Fruit fly (Drosophila melanogaster): ENCODE measurements around the gene cd.

The cd gene

DNA sequence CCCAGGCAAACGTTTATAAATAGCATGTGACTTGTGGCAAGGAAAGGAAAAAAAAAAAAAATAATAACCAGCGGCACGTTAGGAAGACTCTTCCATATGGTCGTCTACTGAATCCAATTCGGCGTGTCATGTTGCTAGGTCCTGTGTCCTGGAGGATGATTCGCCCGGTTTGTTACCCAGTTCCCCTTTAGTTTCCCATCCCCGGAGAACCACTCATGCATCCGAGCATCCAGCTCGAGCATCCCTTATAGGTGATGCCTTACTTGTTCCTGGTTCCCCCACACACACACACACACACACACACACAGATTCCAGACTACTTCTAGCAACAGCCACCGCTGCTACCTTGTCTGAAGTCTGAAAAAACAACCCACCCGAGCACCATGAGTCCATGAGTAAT is 23.1 kb downstream of the cd start:
- TF ChIP-seq Rel (GFP tag; optimal IDR thresholded peaks at IDR 0.05) (no peak), Rel (tag; optimal IDR thresholded peaks at IDR 0.05) (no peak), Hr78 (GFP tag; optimal IDR thresholded peaks at IDR 0.05) (no peak), Myc (optimal IDR thresholded peaks at IDR 0.05) (no peak), CG9705 (GFP tag; optimal IDR thresholded peaks at IDR 0.05) (no peak), Jra (GFP tag; optimal IDR thresholded peaks at IDR 0.05) (no peak), h (GFP tag; optimal IDR thresholded peaks at IDR 0.05) (no peak), foxo (GFP tag; optimal IDR thresholded peaks at IDR 0.05) (no peak), HLH106 (tag; optimal IDR thresholded peaks at IDR 0.05) (no peak), Mio (GFP tag; optimal IDR thresholded peaks at IDR 0.05) (no peak), ey (GFP tag; optimal IDR thresholded peaks at IDR 0.05) (no peak), tai (GFP tag; optimal IDR thresholded peaks at IDR 0.05) (no peak), psq (GFP tag; optimal IDR thresholded peaks at IDR 0.05) (no peak), Vsx2 (GFP tag; optimal IDR thresholded peaks at IDR 0.05; ENCODE audit: partially characterized antibody) (no peak), rgr (GFP tag; optimal IDR thresholded peaks at IDR 0.05) (no peak), pan (optimal IDR thresholded peaks at IDR 0.05) (no peak), usp (GFP tag; optimal IDR thresholded peaks at IDR 0.05) (no peak), Abd-B (GFP tag; optimal IDR thresholded peaks at IDR 0.05) (no peak), dmrt93B (GFP tag; optimal IDR thresholded peaks at IDR 0.05) (no peak), Sp1 (GFP tag; optimal IDR thresholded peaks at IDR 0.05) (no peak)

DNA sequence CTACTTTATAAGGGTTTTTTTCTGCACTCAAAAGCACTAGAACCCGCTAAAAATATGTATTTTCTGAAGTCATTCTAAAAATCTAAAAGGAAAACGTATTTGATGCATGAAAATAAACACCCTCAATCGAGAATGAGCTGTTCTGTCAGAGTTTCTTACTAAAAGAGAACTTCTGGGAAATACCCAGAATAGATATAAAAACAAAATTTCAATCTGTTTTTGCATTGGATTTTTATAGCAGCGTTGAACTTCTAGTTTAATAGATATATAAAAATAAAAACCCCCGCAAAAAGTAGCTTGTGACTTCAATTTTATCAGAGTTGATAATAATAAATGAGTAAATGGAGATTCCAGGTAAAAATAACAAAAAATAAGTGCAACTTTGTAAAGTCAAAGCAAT is 23.6 kb downstream of the cd start:
- TF ChIP-seq Dfd (GFP tag; optimal IDR thresholded peaks at IDR 0.05) (no peak), psq (GFP tag; optimal IDR thresholded peaks at IDR 0.05) (no peak), Sp1 (GFP tag; optimal IDR thresholded peaks at IDR 0.05) (no peak), sage (GFP tag; optimal IDR thresholded peaks at IDR 0.05) (no peak), Hr83 (GFP tag; optimal IDR thresholded peaks at IDR 0.05; ENCODE audit: poor library complexity, severe bottlenecking) (no peak), ey (GFP tag; optimal IDR thresholded peaks at IDR 0.05) (no peak), lola (GFP tag; optimal IDR thresholded peaks at IDR 0.05) (no peak), foxo (GFP tag; optimal IDR thresholded peaks at IDR 0.05) (no peak), Mio (GFP tag; optimal IDR thresholded peaks at IDR 0.05) (no peak), Hnf4 (GFP tag; optimal IDR thresholded peaks at IDR 0.05) (no peak), jim (GFP tag; optimal IDR thresholded peaks at IDR 0.05) (no peak), Jra (GFP tag; optimal IDR thresholded peaks at IDR 0.05) (no peak), Myc (optimal IDR thresholded peaks at IDR 0.05) (no peak), brk (GFP tag; optimal IDR thresholded peaks at IDR 0.05) (no peak), OdsH (GFP tag; optimal IDR thresholded peaks at IDR 0.05) (no peak), Abd-B (GFP tag; optimal IDR thresholded peaks at IDR 0.05) (no peak), N (GFP tag; optimal IDR thresholded peaks at IDR 0.05) (no peak), pan (optimal IDR thresholded peaks at IDR 0.05) (no peak)

dm6 chr3R:22718937-22719606 is 24.3 kb downstream of the cd start:
- no peak for TF ChIP-seq h (GFP tag; optimal IDR thresholded peaks at IDR 0.05)
- TF ChIP-seq pan (optimal IDR thresholded peaks at IDR 0.05), result no peak
- no peak for TF ChIP-seq brk (GFP tag; optimal IDR thresholded peaks at IDR 0.05)
- no peak for TF ChIP-seq HLH106 (tag; optimal IDR thresholded peaks at IDR 0.05)
- no peak for TF ChIP-seq Hr78 (GFP tag; optimal IDR thresholded peaks at IDR 0.05)
- no peak for TF ChIP-seq usp (GFP tag; optimal IDR thresholded peaks at IDR 0.05)
- TF ChIP-seq N (GFP tag; optimal IDR thresholded peaks at IDR 0.05), result no peak
- no peak for TF ChIP-seq Myc (optimal IDR thresholded peaks at IDR 0.05)
- no peak for TF ChIP-seq OdsH (GFP tag; optimal IDR thresholded peaks at IDR 0.05)
- TF ChIP-seq Hr83 (GFP tag; optimal IDR thresholded peaks at IDR 0.05; ENCODE audit: poor library complexity, severe bottlenecking), result no peak
- TF ChIP-seq fru (GFP tag; optimal IDR thresholded peaks at IDR 0.05), result no peak
- TF ChIP-seq br (GFP tag; optimal IDR thresholded peaks at IDR 0.05), result no peak
- no peak for TF ChIP-seq GATAd (GFP tag; optimal IDR thresholded peaks at IDR 0.05)
- TF ChIP-seq Hnf4 (GFP tag; optimal IDR thresholded peaks at IDR 0.05), result no peak
- TF ChIP-seq Vsx2 (GFP tag; optimal IDR thresholded peaks at IDR 0.05; ENCODE audit: partially characterized antibody), result no peak
- no peak for TF ChIP-seq Abd-B (GFP tag; optimal IDR thresholded peaks at IDR 0.05)
- no peak for TF ChIP-seq psq (GFP tag; optimal IDR thresholded peaks at IDR 0.05)

DNA sequence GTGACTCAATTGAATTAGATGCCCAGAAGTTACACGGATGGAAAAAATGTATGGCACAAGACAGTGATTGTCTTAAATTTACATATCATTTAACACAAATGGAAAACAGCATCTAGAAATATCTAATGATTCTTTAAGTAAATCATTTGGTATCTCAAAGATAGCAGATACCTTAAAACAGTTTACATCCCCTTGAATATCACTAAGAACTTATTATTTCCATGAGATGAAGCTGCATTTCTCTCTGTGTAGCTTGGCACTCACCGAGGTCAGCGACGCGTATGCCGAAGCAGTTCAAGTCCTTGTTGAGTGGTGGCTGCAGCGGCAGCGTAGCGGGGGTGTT is 24.8 kb downstream of the cd start:
- no peak for TF ChIP-seq tai (GFP tag; optimal IDR thresholded peaks at IDR 0.05)
- no peak for TF ChIP-seq CG32264 (GFP tag; optimal IDR thresholded peaks at IDR 0.05)
- TF ChIP-seq dmrt93B (GFP tag; optimal IDR thresholded peaks at IDR 0.05), result no peak
- TF ChIP-seq CrebA (GFP tag; optimal IDR thresholded peaks at IDR 0.05; ENCODE audit: borderline replicate concordance), result no peak
- TF ChIP-seq fru (GFP tag; optimal IDR thresholded peaks at IDR 0.05), result peak; percentile 6
